Worm (Caenorhabditis elegans): ENCODE measurements around the gene T05H4.11.

T05H4.11 gene

DNA sequence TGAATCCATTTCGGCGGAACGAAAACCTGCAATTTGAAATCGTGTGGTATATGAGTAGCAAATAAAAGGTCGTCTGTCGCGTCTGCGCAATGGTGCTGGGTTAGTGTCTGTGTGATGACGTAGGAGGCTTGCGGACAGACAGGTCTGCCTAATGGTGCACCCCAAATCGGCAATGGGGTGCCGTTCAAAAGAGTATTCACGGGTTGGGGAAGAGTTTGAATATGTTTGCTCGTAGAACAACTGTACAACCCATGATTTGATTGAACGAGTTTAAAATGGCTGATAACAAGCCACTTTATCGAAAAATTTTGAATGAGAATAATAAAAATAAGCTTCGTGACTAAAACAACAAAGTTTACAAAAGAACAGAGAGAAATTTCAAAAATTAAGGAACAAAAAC, at the start of gene T05H4.11:
Gene T05H4.11 (minus strand): TSS at position 335 of the 400 bp plus-strand sequence.
- no peak for TF ChIP-seq lin-39 (tag; optimal IDR thresholded peaks at IDR 0.05)
- TF ChIP-seq nhr-28 (tag; optimal IDR thresholded peaks at IDR 0.05): peak; percentile 14
- TF ChIP-seq nhr-41 (GFP tag; IDR thresholded peaks at IDR 0.05): no peak
- TF ChIP-seq dmd-6 (GFP tag; IDR thresholded peaks at IDR 0.05): 0 out of 2 replicates have a peak, but pooled peaks have one; percentile 6
- TF ChIP-seq unc-62 (GFP tag; optimal IDR thresholded peaks at IDR 0.05 in 1 of 2): no peak
- no peak for TF ChIP-seq unc-62 (tag; optimal IDR thresholded peaks at IDR 0.05)
- TF ChIP-seq ceh-62 (tag; optimal IDR thresholded peaks at IDR 0.05): no peak
- no peak for TF ChIP-seq zag-1 (tag; optimal IDR thresholded peaks at IDR 0.05)
- no peak for TF ChIP-seq lin-15B (tag; optimal IDR thresholded peaks at IDR 0.05)
- no peak for TF ChIP-seq mep-1 (tag; optimal IDR thresholded peaks at IDR 0.05)
- no peak for TF ChIP-seq gei-8 (GFP tag; optimal IDR thresholded peaks at IDR 0.05)
- no peak for TF ChIP-seq dmd-8 (GFP tag; IDR thresholded peaks at IDR 0.05)
- no peak for TF ChIP-seq lin-13 (GFP tag; optimal IDR thresholded peaks at IDR 0.05)
- TF ChIP-seq php-3 (GFP tag; IDR thresholded peaks at IDR 0.05): no peak
- no peak for TF ChIP-seq F37D6.2 (tag; optimal IDR thresholded peaks at IDR 0.05)
- peak; percentile 18 for TF ChIP-seq hlh-11 (tag; optimal IDR thresholded peaks at IDR 0.05)
- no peak for TF ChIP-seq nhr-237 (tag; optimal IDR thresholded peaks at IDR 0.05)
- no peak for TF ChIP-seq nhr-48 (tag; optimal IDR thresholded peaks at IDR 0.05)
- TF ChIP-seq lir-3 (tag; optimal IDR thresholded peaks at IDR 0.05): no peak
- TF ChIP-seq attf-4 (tag; optimal IDR thresholded peaks at IDR 0.05): no peak
- no peak for TF ChIP-seq daf-19 (GFP tag; conservative IDR thresholded peaks at IDR 0.05)
- TF ChIP-seq mes-2 (tag; optimal IDR thresholded peaks at IDR 0.05; ENCODE audit: poor library complexity, severe bottlenecking): peak; percentile 27
- TF ChIP-seq Y75B8A.6 (GFP tag; IDR thresholded peaks at IDR 0.05): no peak
- TF ChIP-seq egl-43 (GFP tag; IDR thresholded peaks at IDR 0.05): no peak
- TF ChIP-seq unc-39 (tag; optimal IDR thresholded peaks at IDR 0.05): no peak
- TF ChIP-seq lin-38 (GFP tag; IDR thresholded peaks at IDR 0.05): peak; percentile 22; the same call in 1 of the 2 replicates
- no peak for TF ChIP-seq saeg-2 (GFP tag; IDR thresholded peaks at IDR 0.05)
- TF ChIP-seq madf-9 (GFP tag; conservative IDR thresholded peaks at IDR 0.05): no peak
- no peak for TF ChIP-seq nhr-42 (GFP tag; IDR thresholded peaks at IDR 0.05)
- TF ChIP-seq spr-1 (tag; optimal IDR thresholded peaks at IDR 0.05): no peak
- TF ChIP-seq ctbp-1 (GFP tag; IDR thresholded peaks at IDR 0.05): no peak
- TF ChIP-seq rbr-2 (tag; optimal IDR thresholded peaks at IDR 0.05): no peak
- TF ChIP-seq nhr-77 (tag; optimal IDR thresholded peaks at IDR 0.05): no peak
- TF ChIP-seq aha-1 (tag): peak; percentile 20
- TF ChIP-seq T20F7.1 (GFP tag; optimal IDR thresholded peaks at IDR 0.05): no peak
- TF ChIP-seq F44E2.7 (GFP tag; IDR thresholded peaks at IDR 0.05): no peak
- TF ChIP-seq pqm-1 (tag; optimal IDR thresholded peaks at IDR 0.05): no peak
- TF ChIP-seq fos-1 (tag; optimal IDR thresholded peaks at IDR 0.05): no peak
- TF ChIP-seq ama-1 (optimal IDR thresholded peaks at IDR 0.05): peak; percentile 84
- no peak for TF ChIP-seq lim-7 (GFP tag; IDR thresholded peaks at IDR 0.05)
- TF ChIP-seq madf-5 (GFP tag; IDR thresholded peaks at IDR 0.05): no peak
- no peak for TF ChIP-seq Y5F2A.4 (GFP tag; optimal IDR thresholded peaks at IDR 0.05)
- no peak for TF ChIP-seq nhr-6 (tag; optimal IDR thresholded peaks at IDR 0.05)
- no peak for TF ChIP-seq lsy-2 (tag; optimal IDR thresholded peaks at IDR 0.05)
- no peak for TF ChIP-seq nhr-25 (tag; optimal IDR thresholded peaks at IDR 0.05; ENCODE audit: borderline replicate concordance, insufficient read depth)
- no peak for TF ChIP-seq ces-1 (GFP tag; optimal IDR thresholded peaks at IDR 0.05)
- no peak for TF ChIP-seq nhr-102 (tag; optimal IDR thresholded peaks at IDR 0.05)
- TF ChIP-seq zfp-2 (tag; optimal IDR thresholded peaks at IDR 0.05): no peak
- no peak for TF ChIP-seq skn-1 (tag; optimal IDR thresholded peaks at IDR 0.05)
- no peak for TF ChIP-seq Y105C5A.15 (GFP tag; IDR thresholded peaks at IDR 0.05)
- TF ChIP-seq ceh-44 (GFP tag; IDR thresholded peaks at IDR 0.05): no peak
- TF ChIP-seq ceh-82 (tag; optimal IDR thresholded peaks at IDR 0.05): no peak
- no peak for TF ChIP-seq duxl-1 (tag; optimal IDR thresholded peaks at IDR 0.05; ENCODE audit: poor library complexity)
- no peak for TF ChIP-seq sdz-12 (GFP tag; optimal IDR thresholded peaks at IDR 0.05)

All from whole organism, L4 larva.